Fruit fly (Drosophila melanogaster) whole organism, prepupa: Measurements from ENCODE around the gene CG16865.
A peak's percentile ranks its signal among the peaks of the same experiment; 100 is the strongest.

ENCODE experiments used
- Blimp-1 ChIP-seq: fragments of 200-800 bp; sonication (Bioruptor generic); optimal IDR thresholded peaks from 3 replicates; lab custom pipeline; 2017; ENCODE audit warnings: missing biosample characterization, missing genetic modification characterization, mild to moderate bottlenecking, moderate library complexity, missing genetic modification reagents
- CG10631 ChIP-seq: fragments of 200-800 bp; sonication (Bioruptor generic); optimal IDR thresholded peaks from 2 replicates; lab custom pipeline; 2016; ENCODE audit warnings: missing biosample characterization, missing genetic modification characterization
- CG10669 ChIP-seq: fragments of 200-800 bp; sonication (Bioruptor generic); optimal IDR thresholded peaks from 3 replicates; lab custom pipeline; 2018; ENCODE audit warnings: missing biosample characterization, mild to moderate bottlenecking, missing genetic modification characterization, moderate library complexity
- CG11294 ChIP-seq: fragments of 200-800 bp; sonication (Bioruptor generic); IDR thresholded peaks from 2 replicates; pipeline ENCODE4 v1.3.6; 2022; ENCODE audit warnings: missing biosample characterization, missing genetic modification characterization
- CG11762 ChIP-seq: fragments of 200-800 bp; sonication (Bioruptor generic); optimal IDR thresholded peaks from 3 replicates; lab custom pipeline; 2016; ENCODE audit warnings: missing biosample characterization, missing genetic modification characterization; ENCODE audit not compliant: insufficient read depth
- CG11902 ChIP-seq: fragments of 200-800 bp; sonication (Bioruptor generic); optimal IDR thresholded peaks from 3 replicates; lab custom pipeline; 2016; ENCODE audit warnings: missing biosample characterization, missing genetic modification characterization
- CG15336 ChIP-seq: fragments of 200-800 bp; sonication (Bioruptor generic); IDR thresholded peaks from 2 replicates; pipeline ENCODE4 v1.3.6; 2022; ENCODE audit warnings: missing biosample characterization, missing genetic modification characterization
- CG16779 ChIP-seq: fragments of 200-800 bp; sonication (Bioruptor generic); optimal IDR thresholded peaks from 3 replicates; lab custom pipeline; 2017; ENCODE audit warnings: missing biosample characterization, mild to moderate bottlenecking, missing genetic modification characterization
- CG3032 ChIP-seq: fragments of 200-800 bp; optimal IDR thresholded peaks from 2 replicates; lab custom pipeline; 2019; ENCODE audit warnings: missing biosample characterization, mild to moderate bottlenecking, missing genetic modification characterization, moderate library complexity
- CG32006 ChIP-seq: fragments of 200-800 bp; sonication (Bioruptor generic); optimal IDR thresholded peaks from 3 replicates; lab custom pipeline; 2017; ENCODE audit warnings: missing biosample characterization, mild to moderate bottlenecking, missing genetic modification characterization
- CG34406 ChIP-seq: fragments of 200-800 bp; sonication (Bioruptor generic); optimal IDR thresholded peaks from 3 replicates; lab custom pipeline; 2016; ENCODE audit warnings: missing biosample characterization, missing genetic modification characterization
- CG3919 ChIP-seq: fragments of 200-800 bp; sonication (Bioruptor generic); optimal IDR thresholded peaks from 3 replicates; lab custom pipeline; 2016; ENCODE audit warnings: missing biosample characterization, missing genetic modification characterization
- CG4318 ChIP-seq: fragments of 200-800 bp; sonication (Bioruptor generic); optimal IDR thresholded peaks from 3 replicates; lab custom pipeline; 2017; ENCODE audit warnings: missing biosample characterization, mild to moderate bottlenecking, missing genetic modification characterization
- CG6163 ChIP-seq: fragments of 200-800 bp; sonication (Bioruptor generic); IDR thresholded peaks from 3 replicates; pipeline ENCODE4 v1.3.6; 2022; ENCODE audit warnings: missing biosample characterization, missing genetic modification characterization
- CG6276 ChIP-seq: fragments of 200-800 bp; sonication (Bioruptor generic); optimal IDR thresholded peaks from 2 replicates; lab custom pipeline; 2017; ENCODE audit warnings: missing biosample characterization, mild to moderate bottlenecking, missing genetic modification characterization
- CG6792 ChIP-seq: fragments of 200-800 bp; sonication (Bioruptor generic); optimal IDR thresholded peaks from 3 replicates; lab custom pipeline; 2016; ENCODE audit warnings: missing biosample characterization, missing genetic modification characterization
- CG6808 ChIP-seq: fragments of 200-800 bp; sonication (Bioruptor generic); optimal IDR thresholded peaks from 3 replicates; lab custom pipeline; 2017; ENCODE audit warnings: missing biosample characterization, missing genetic modification characterization, mild to moderate bottlenecking, moderate library complexity, missing genetic modification reagents
- CG7368 ChIP-seq: fragments of 200-800 bp; sonication (Bioruptor generic); optimal IDR thresholded peaks from 3 replicates; lab custom pipeline; 2016; ENCODE audit warnings: missing biosample characterization, missing genetic modification characterization
- CG8119 ChIP-seq: fragments of 200-800 bp; sonication (Bioruptor generic); IDR thresholded peaks from 3 replicates; pipeline ENCODE4 v1.3.6; 2022; ENCODE audit warnings: missing biosample characterization, missing genetic modification characterization
- CG8319 ChIP-seq: fragments of 200-800 bp; sonication (Bioruptor generic); optimal IDR thresholded peaks from 3 replicates; lab custom pipeline; 2016; ENCODE audit warnings: missing biosample characterization, missing genetic modification characterization
- CG8632 ChIP-seq: fragments of 200-800 bp; sonication (Bioruptor generic); optimal IDR thresholded peaks from 3 replicates; lab custom pipeline; 2016; ENCODE audit warnings: missing biosample characterization, missing genetic modification characterization
- CG9139 ChIP-seq: fragments of 200-800 bp; sonication (Bioruptor generic); optimal IDR thresholded peaks from 3 replicates; lab custom pipeline; 2017; ENCODE audit warnings: missing biosample characterization, mild to moderate bottlenecking, missing genetic modification characterization
- Eip75B ChIP-seq: fragments of 200-800 bp; sonication (Bioruptor generic); optimal IDR thresholded peaks from 3 replicates; lab custom pipeline; 2016; ENCODE audit warnings: missing biosample characterization, missing genetic modification characterization
- Eip78C ChIP-seq: fragments of 200-800 bp; sonication (Bioruptor generic); peaks from one replicate; lab custom pipeline; 2016; ENCODE audit warnings: missing biosample characterization, missing genetic modification characterization
- Eip93F ChIP-seq: fragments of 200-800 bp; sonication (Bioruptor generic); optimal IDR thresholded peaks from 2 replicates; lab custom pipeline; 2016; ENCODE audit warnings: missing biosample characterization, mild to moderate bottlenecking, missing genetic modification characterization
- Ets21C ChIP-seq: fragments of 200-800 bp; sonication (Bioruptor generic); optimal IDR thresholded peaks from 3 replicates; lab custom pipeline; 2016; ENCODE audit warnings: missing biosample characterization, missing genetic modification characterization
- Ets96B ChIP-seq: fragments of 200-800 bp; optimal IDR thresholded peaks from 2 replicates; lab custom pipeline; 2019; ENCODE audit warnings: missing biosample characterization, mild to moderate bottlenecking, missing genetic modification characterization, moderate library complexity
- Gug ChIP-seq: fragments of 200-800 bp; sonication (Bioruptor generic); IDR thresholded peaks from 2 replicates; pipeline ENCODE4 v1.3.6; 2022; ENCODE audit warnings: missing biosample characterization, missing genetic modification characterization
- Hr38 ChIP-seq: sonication (Bioruptor generic); optimal IDR thresholded peaks from 2 replicates; lab custom pipeline; 2016; ENCODE audit warnings: missing biosample characterization, missing genetic modification characterization
- Hr39 ChIP-seq: fragments of 200-800 bp; sonication (Bioruptor generic); optimal IDR thresholded peaks from 2 replicates; lab custom pipeline; 2016; ENCODE audit warnings: missing biosample characterization, missing genetic modification characterization
- Hr4 ChIP-seq: fragments of 200-800 bp; sonication (Bioruptor generic); optimal IDR thresholded peaks from 3 replicates; lab custom pipeline; 2016; ENCODE audit warnings: missing biosample characterization, missing genetic modification characterization
- Lpt ChIP-seq: fragments of 200-800 bp; sonication (Bioruptor generic); optimal IDR thresholded peaks from 3 replicates; lab custom pipeline; 2016; ENCODE audit warnings: missing biosample characterization, missing genetic modification characterization
- Met ChIP-seq: fragments of 200-800 bp; sonication (Bioruptor generic); optimal IDR thresholded peaks from 3 replicates; lab custom pipeline; 2016; ENCODE audit warnings: missing biosample characterization, missing genetic modification characterization
- Smox ChIP-seq: fragments of 200-800 bp; sonication (Bioruptor generic); optimal IDR thresholded peaks from 3 replicates; lab custom pipeline; 2016; ENCODE audit warnings: missing biosample characterization, missing genetic modification characterization
- Sox102F ChIP-seq: fragments of 200-800 bp; sonication (Bioruptor generic); optimal IDR thresholded peaks from 2 replicates; lab custom pipeline; 2016; ENCODE audit warnings: missing biosample characterization, mild to moderate bottlenecking, missing genetic modification characterization
- Sox14 ChIP-seq: fragments of 200-800 bp; sonication (Bioruptor generic); optimal IDR thresholded peaks from 3 replicates; lab custom pipeline; 2016; ENCODE audit warnings: missing biosample characterization, missing genetic modification characterization
- Sox15 ChIP-seq: fragments of 200-800 bp; sonication (Bioruptor generic); optimal IDR thresholded peaks from 3 replicates; lab custom pipeline; 2016; ENCODE audit warnings: missing biosample characterization, missing genetic modification characterization
- achi ChIP-seq: fragments of 200-800 bp; sonication (Bioruptor generic); optimal IDR thresholded peaks from 3 replicates; lab custom pipeline; 2016; ENCODE audit warnings: missing biosample characterization, missing genetic modification characterization
- cyc ChIP-seq: fragments of 200-800 bp; sonication (Bioruptor generic); optimal IDR thresholded peaks from 3 replicates; lab custom pipeline; 2016; ENCODE audit warnings: missing biosample characterization, missing genetic modification characterization
- dac ChIP-seq: fragments of 200-800 bp; sonication (Bioruptor generic); optimal IDR thresholded peaks from 2 replicates; lab custom pipeline; 2017; ENCODE audit warnings: missing biosample characterization, mild to moderate bottlenecking, missing genetic modification characterization
- dsx ChIP-seq: fragments of 200-800 bp; optimal IDR thresholded peaks from 3 replicates; lab custom pipeline; 2019; ENCODE audit warnings: missing biosample characterization, mild to moderate bottlenecking, missing genetic modification characterization, moderate library complexity; ENCODE audit not compliant: poor library complexity, severe bottlenecking
- eg ChIP-seq: fragments of 200-800 bp; sonication (Bioruptor generic); IDR thresholded peaks from 3 replicates; pipeline ENCODE4 v1.3.6; 2022; ENCODE audit warnings: missing biosample characterization, missing genetic modification characterization
- esn ChIP-seq: fragments of 200-800 bp; sonication (Bioruptor generic); optimal IDR thresholded peaks from 2 replicates; lab custom pipeline; 2016; ENCODE audit warnings: missing biosample characterization, mild to moderate bottlenecking, missing genetic modification characterization, moderate library complexity
- fd59A ChIP-seq: fragments of 200-800 bp; sonication (Bioruptor generic); optimal IDR thresholded peaks from 2 replicates; lab custom pipeline; 2017; ENCODE audit warnings: missing biosample characterization, mild to moderate bottlenecking, missing genetic modification characterization, missing genetic modification reagents
- fd85E ChIP-seq: fragments of 200-800 bp; sonication (Bioruptor generic); optimal IDR thresholded peaks from 3 replicates; lab custom pipeline; 2016; ENCODE audit warnings: missing biosample characterization, missing genetic modification characterization
- fkh ChIP-seq: fragments of 200-800 bp; sonication (Bioruptor generic); optimal IDR thresholded peaks from 3 replicates; lab custom pipeline; 2017; ENCODE audit warnings: missing biosample characterization, mild to moderate bottlenecking, missing genetic modification characterization, moderate library complexity
- lz ChIP-seq: fragments of 200-800 bp; sonication (Bioruptor generic); optimal IDR thresholded peaks from 3 replicates; lab custom pipeline; 2016; ENCODE audit warnings: missing biosample characterization, missing genetic modification characterization
- pdm3 ChIP-seq: fragments of 200-800 bp; sonication (Bioruptor generic); optimal IDR thresholded peaks from 3 replicates; lab custom pipeline; 2016; ENCODE audit warnings: missing biosample characterization, missing genetic modification characterization
- salr ChIP-seq, 2 experiments: fragments of 200-800 bp; sonication (Bioruptor generic); optimal IDR thresholded peaks; 3 replicates each; lab custom pipeline; 2016 to 2018; ENCODE audit warnings: missing biosample characterization in 2 of 2, missing genetic modification characterization in 2 of 2, mild to moderate bottlenecking in 1 of 2
- ss ChIP-seq, 2 experiments: fragments of 200-800 bp; sonication (Bioruptor generic); optimal IDR thresholded peaks; 2 replicates in 1 of 2; 3 replicates in 1 of 2; lab custom pipeline; 2017 to 2018; ENCODE audit warnings: mild to moderate bottlenecking in 2 of 2, missing biosample characterization in 2 of 2, missing genetic modification characterization in 2 of 2, moderate library complexity in 1 of 2
- topi ChIP-seq: fragments of 200-800 bp; sonication (Bioruptor generic); optimal IDR thresholded peaks from 3 replicates; lab custom pipeline; 2016; ENCODE audit warnings: missing biosample characterization, missing genetic modification characterization

Gene CG16865

DNA sequence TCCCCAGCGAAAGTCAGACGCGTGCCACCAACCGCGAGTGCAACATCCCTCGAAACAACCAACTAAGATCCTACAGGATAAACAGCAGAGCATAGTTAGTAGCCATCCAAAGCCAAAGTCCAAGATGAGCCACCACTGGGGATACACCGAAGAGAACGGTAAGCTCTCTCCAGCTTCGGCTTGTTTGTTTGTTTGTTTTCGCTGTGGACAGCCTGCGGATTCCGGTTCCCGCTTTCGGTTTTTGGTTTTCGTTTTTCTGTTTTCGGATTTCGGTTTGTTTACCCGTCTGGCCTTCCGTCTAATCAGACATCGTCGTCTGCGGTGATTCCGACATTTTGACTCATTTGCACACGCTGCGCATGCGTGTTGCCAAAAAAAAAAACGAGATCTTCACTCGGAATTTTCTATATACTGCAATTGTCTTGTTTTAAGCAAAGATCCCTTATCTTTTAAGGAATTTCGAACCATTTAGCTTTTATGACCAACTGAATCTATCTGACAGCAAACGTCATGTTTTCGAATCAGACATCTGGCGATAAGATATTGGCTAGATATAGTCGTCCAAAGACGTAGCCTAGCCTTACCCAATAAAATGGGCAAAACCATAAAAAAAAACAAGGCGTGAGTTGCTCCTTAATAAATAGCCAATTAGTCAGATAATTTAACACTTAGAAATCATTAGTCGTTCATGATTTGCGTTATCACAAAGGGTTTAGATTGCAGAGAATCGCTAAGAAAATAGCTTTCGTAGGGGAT, 7.3 kb upstream of the CG16865 start:
- TF ChIP-seq CG34406 (GFP tag; lab: Kevin White, UChicago) (no peak), Smox (GFP tag; lab: Kevin White, UChicago) (no peak), Eip93F (GFP tag; lab: Kevin White, UChicago) (no peak), lz (GFP tag; lab: Kevin White, UChicago) (no peak), Eip78C (GFP tag; lab: Kevin White, UChicago) (peak; percentile 53), CG3032 (tag; lab: Kevin White, UChicago) (no peak), Sox102F (GFP tag; lab: Kevin White, UChicago) (no peak), fd85E (no peak), eg (GFP tag; lab: Robert Waterston, UW) (peak; percentile 9; the same call in 1 of the 3 replicates), dsx (GFP tag; lab: Kevin White, UChicago) (no peak), ss (GFP tag; optimal IDR thresholded peaks at IDR 0.05; lab: Kevin White, UChicago) (peak in 1 of 2 experiments; percentile 16), CG4318 (GFP tag; lab: Kevin White, UChicago) (no peak), Met (GFP tag; lab: Kevin White, UChicago) (no peak), cyc (GFP tag; lab: Kevin White, UChicago) (no peak), CG6808 (GFP tag; lab: Kevin White, UChicago) (peak; percentile 10), Eip75B (GFP tag; lab: Kevin White, UChicago) (no peak), CG10631 (GFP tag; lab: Kevin White, UChicago) (no peak), Blimp-1 (GFP tag; lab: Kevin White, UChicago) (peak; percentile 28), fd59A (no peak), CG15336 (GFP tag; lab: Robert Waterston, UW) (no peak), CG11294 (GFP tag; lab: Robert Waterston, UW) (no peak), CG11902 (no peak), Ets96B (tag; lab: Kevin White, UChicago) (no peak), CG8632 (GFP tag; lab: Kevin White, UChicago) (no peak), CG3919 (GFP tag; lab: Kevin White, UChicago) (no peak), Ets21C (no peak), salr (GFP tag; optimal IDR thresholded peaks at IDR 0.05; lab: Kevin White, UChicago) (no peak), CG6792 (GFP tag; lab: Kevin White, UChicago) (no peak), topi (GFP tag; lab: Kevin White, UChicago) (no peak), dac (GFP tag; lab: Kevin White, UChicago) (no peak), Hr39 (no peak), CG11762 (no peak), Lpt (GFP tag; lab: Kevin White, UChicago) (no peak), esn (GFP tag; lab: Kevin White, UChicago) (no peak), achi (GFP tag; lab: Kevin White, UChicago) (no peak), CG6163 (GFP tag; lab: Robert Waterston, UW) (no peak), Hr4 (no peak), pdm3 (GFP tag; lab: Kevin White, UChicago) (no peak), CG16779 (tag; lab: Kevin White, UChicago) (no peak), Sox15 (GFP tag; lab: Kevin White, UChicago) (no peak), CG32006 (GFP tag; lab: Kevin White, UChicago) (no peak), Gug (GFP tag; lab: Robert Waterston, UW) (no peak), CG6276 (peak; percentile 19), Hr38 (no peak), CG9139 (GFP tag; lab: Kevin White, UChicago) (no peak), Sox14 (GFP tag; lab: Kevin White, UChicago) (no peak), CG8319 (no peak), CG10669 (GFP tag; lab: Kevin White, UChicago) (no peak), fkh (GFP tag; lab: Kevin White, UChicago) (peak; percentile 28), CG8119 (GFP tag; lab: Robert Waterston, UW) (no peak), CG7368 (GFP tag; lab: Kevin White, UChicago) (no peak)
